Fruit fly (Drosophila melanogaster): ENCODE data around the gene Whamy.
A peak's percentile ranks its signal among the peaks of the same experiment; 100 is the strongest.

The Whamy gene

DNA sequence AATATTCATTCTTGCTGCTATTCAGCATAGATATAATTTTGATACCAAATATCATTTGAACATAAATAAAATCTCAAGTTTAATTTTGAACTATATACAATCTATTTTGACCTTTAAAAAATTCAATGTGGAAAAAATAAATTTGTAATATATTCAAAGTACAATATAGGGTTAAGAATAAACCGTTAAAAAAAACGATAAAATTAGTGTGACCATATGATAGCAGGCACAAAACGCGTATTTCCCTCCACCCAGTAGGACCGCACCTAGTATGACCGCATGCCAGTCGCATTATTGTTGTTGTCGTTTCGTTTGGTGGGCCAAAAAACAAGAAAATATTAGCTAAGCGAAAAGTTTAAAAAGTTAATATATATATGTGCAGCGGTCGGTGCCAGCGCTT, 18.8 kb upstream of the Whamy start, which contains the start of gene CG8516 (continued):
- TF ChIP-seq CG6254 (GFP tag; optimal IDR thresholded peaks at IDR 0.05) (no peak), CG30431 (GFP tag; optimal IDR thresholded peaks at IDR 0.05) (no peak), ato (GFP tag; IDR thresholded peaks at IDR 0.05; ENCODE audit: partially characterized antibody) (no peak), wor (GFP tag; IDR thresholded peaks at IDR 0.05) (no peak), unpg (GFP tag; optimal IDR thresholded peaks at IDR 0.05) (no peak), Nf-YB (GFP tag; optimal IDR thresholded peaks at IDR 0.05) (no peak), CG8944 (GFP tag; optimal IDR thresholded peaks at IDR 0.05) (no peak), tin (GFP tag; optimal IDR thresholded peaks at IDR 0.05) (no peak), CG14050 (GFP tag; IDR thresholded peaks at IDR 0.05) (no peak), Sox100B (GFP tag; optimal IDR thresholded peaks at IDR 0.05) (no peak), CG8281 (tag; optimal IDR thresholded peaks at IDR 0.05) (no peak), schlank (tag; optimal IDR thresholded peaks at IDR 0.05) (no peak), CG4328 (GFP tag; optimal IDR thresholded peaks at IDR 0.05) (no peak), Dad (GFP tag; optimal IDR thresholded peaks at IDR 0.05) (no peak), mirr (GFP tag; optimal IDR thresholded peaks at IDR 0.05) (no peak), btn (GFP tag; optimal IDR thresholded peaks at IDR 0.05) (no peak), mam (GFP tag; optimal IDR thresholded peaks at IDR 0.05) (no peak), Ravus (GFP tag; IDR thresholded peaks at IDR 0.05) (no peak), CG17328 (GFP tag; IDR thresholded peaks at IDR 0.05) (peak; percentile 36), sqz (GFP tag; optimal IDR thresholded peaks at IDR 0.05) (no peak), h (optimal IDR thresholded peaks at IDR 0.05) (no peak), Trl (optimal IDR thresholded peaks at IDR 0.05) (no peak), Trl (GFP tag; optimal IDR thresholded peaks at IDR 0.05) (no peak), Dref (GFP tag; IDR thresholded peaks at IDR 0.05) (no peak), CG13624 (GFP tag; optimal IDR thresholded peaks at IDR 0.05) (no peak), ftz-f1 (GFP tag; optimal IDR thresholded peaks at IDR 0.05) (no peak), Dbx (GFP tag; IDR thresholded peaks at IDR 0.05) (no peak; the same call in 2 of the 3 replicates), CG13775 (GFP tag; optimal IDR thresholded peaks at IDR 0.05) (no peak), Asciz (GFP tag; optimal IDR thresholded peaks at IDR 0.05) (no peak), toy (GFP tag; IDR thresholded peaks at IDR 0.05) (no peak), bsh (GFP tag; optimal IDR thresholded peaks at IDR 0.05) (no peak), Hsf (GFP tag; optimal IDR thresholded peaks at IDR 0.05) (no peak), sima (GFP tag; optimal IDR thresholded peaks at IDR 0.05) (no peak), jigr1 (GFP tag; IDR thresholded peaks at IDR 0.05) (no peak), CG2120 (GFP tag; optimal IDR thresholded peaks at IDR 0.05) (peak; percentile 41), run (tag; optimal IDR thresholded peaks at IDR 0.05) (no peak), CG32532 (GFP tag; IDR thresholded peaks at IDR 0.05) (peak; percentile 34; the same call in 1 of the 2 replicates), Nf-YC (tag; optimal IDR thresholded peaks at IDR 0.05) (no peak), Myb (GFP tag; optimal IDR thresholded peaks at IDR 0.05) (peak; percentile 95), lilli (GFP tag; optimal IDR thresholded peaks at IDR 0.05) (peak; percentile 19), eve (GFP tag; optimal IDR thresholded peaks at IDR 0.05) (no peak), Eip74EF (GFP tag; optimal IDR thresholded peaks at IDR 0.05) (no peak), fd3F (GFP tag; optimal IDR thresholded peaks at IDR 0.05) (no peak), PHDP (tag; optimal IDR thresholded peaks at IDR 0.05) (peak; percentile 6), ken (GFP tag; IDR thresholded peaks at IDR 0.05) (no peak), CG10366 (GFP tag; IDR thresholded peaks at IDR 0.05) (no peak), ab (GFP tag; optimal IDR thresholded peaks at IDR 0.05) (no peak), CG7556 (GFP tag; optimal IDR thresholded peaks at IDR 0.05) (no peak), CG3407 (GFP tag; optimal IDR thresholded peaks at IDR 0.05) (no peak), CG6791 (GFP tag; IDR thresholded peaks at IDR 0.05; ENCODE audit: partially characterized antibody) (no peak), amos (GFP tag; IDR thresholded peaks at IDR 0.05; ENCODE audit: partially characterized antibody) (no peak; the same call in 1 of the 2 replicates), CG8290 (GFP tag; optimal IDR thresholded peaks at IDR 0.05) (no peak), CG8290 (tag; optimal IDR thresholded peaks at IDR 0.05) (no peak)

All from whole organism, embryonic.